Worm (Caenorhabditis elegans) whole organism, L4/young adult: Measurements from ENCODE around the gene pafo-1.
A peak's percentile ranks its signal among the peaks of the same experiment; 100 is the strongest.

Experiments
- W03F9.2 ChIP-seq: fragments of 150-350 bp; optimal IDR thresholded peaks from 2 replicates; lab custom pipeline; 2014; ENCODE audit warnings: missing biosample characterization, missing genetic modification characterization
- dao-5 ChIP-seq: sonication (generic microtip); optimal IDR thresholded peaks from 2 replicates; lab custom pipeline; 2016; ENCODE audit warnings: missing genotype, missing genetic modification characterization, moderate library complexity, missing compliant biosample characterization
- him-1 ChIP-seq: sonication (generic microtip); optimal IDR thresholded peaks from 2 replicates; lab custom pipeline; 2016; ENCODE audit warnings: missing genotype, missing genetic modification reagents, missing genetic modification characterization, missing compliant biosample characterization

pafo-1 gene

DNA sequence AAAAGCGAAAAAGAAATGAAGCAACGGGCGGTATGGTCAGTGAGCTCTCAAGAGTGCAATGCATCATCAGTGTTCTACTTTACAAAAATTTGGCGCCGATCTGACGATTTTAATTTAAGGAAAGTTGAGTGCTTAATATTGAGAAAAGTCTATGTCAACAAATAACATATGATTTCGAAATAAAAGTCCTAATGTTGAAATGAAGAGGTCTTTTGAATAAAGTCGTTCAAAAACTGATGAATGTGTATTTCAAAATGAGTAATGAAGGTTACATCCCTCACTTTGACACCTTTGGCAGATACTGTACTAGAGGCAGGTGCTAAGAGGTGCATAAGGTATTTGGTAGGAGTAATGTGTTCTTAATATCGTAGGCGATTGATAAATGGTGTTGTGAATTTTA, 24.0 kb upstream of the pafo-1 start:
- TF ChIP-seq him-1 (tag; lab: Kevin White, UChicago), result no peak
- TF ChIP-seq W03F9.2 (tag; lab: Kevin White, UChicago), result no peak
- TF ChIP-seq dao-5 (tag; lab: Kevin White, UChicago), result no peak

DNA sequence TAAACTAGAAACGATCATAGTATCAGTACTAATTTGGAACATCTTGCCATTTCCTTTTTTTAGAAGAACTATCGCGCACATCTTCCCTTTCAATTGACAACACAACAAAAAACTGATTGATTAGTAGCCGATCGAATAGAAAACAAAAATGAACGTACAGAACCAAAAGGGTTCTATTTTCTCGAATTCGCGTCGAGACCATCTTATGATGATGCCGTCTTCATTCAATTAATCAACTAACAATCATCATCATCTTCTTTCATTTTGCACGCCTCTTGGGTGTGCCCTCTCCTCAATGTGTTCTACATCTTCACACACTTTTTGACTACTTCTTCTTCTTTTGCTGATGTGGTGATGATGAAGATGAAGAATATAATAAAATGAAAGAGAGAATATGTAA, 21.7 kb upstream of the pafo-1 start:
- TF ChIP-seq W03F9.2 (tag; lab: Kevin White, UChicago) (no peak), dao-5 (tag; lab: Kevin White, UChicago) (no peak), him-1 (tag; lab: Kevin White, UChicago) (no peak)

- no peak for TF ChIP-seq dao-5 (tag; lab: Kevin White, UChicago)
- no peak for TF ChIP-seq him-1 (tag; lab: Kevin White, UChicago)
- no peak for TF ChIP-seq W03F9.2 (tag; lab: Kevin White, UChicago)
Measured at ce11 chrV:11500980-11501379, 20.5 kb upstream of the pafo-1 start.

ce11 chrV:11503081-11503751, 18.3 kb upstream of the pafo-1 start, which contains the start of gene C55A6.12:
C55A6.12 (minus strand) TSS chrV:11503131.
- no peak for TF ChIP-seq dao-5 (tag; lab: Kevin White, UChicago)
- no peak for TF ChIP-seq W03F9.2 (tag; lab: Kevin White, UChicago)
- no peak for TF ChIP-seq him-1 (tag; lab: Kevin White, UChicago)

ce11 chrV:11504853-11505397, 16.6 kb upstream of the pafo-1 start, which contains the start of the genes C55A6.1 and C55A6.10:
C55A6.1 (minus strand) TSS chrV:11504968.
C55A6.10 (plus strand) TSS chrV:11505347.
- TF ChIP-seq W03F9.2 (tag; lab: Kevin White, UChicago), result peak; percentile 56

DNA sequence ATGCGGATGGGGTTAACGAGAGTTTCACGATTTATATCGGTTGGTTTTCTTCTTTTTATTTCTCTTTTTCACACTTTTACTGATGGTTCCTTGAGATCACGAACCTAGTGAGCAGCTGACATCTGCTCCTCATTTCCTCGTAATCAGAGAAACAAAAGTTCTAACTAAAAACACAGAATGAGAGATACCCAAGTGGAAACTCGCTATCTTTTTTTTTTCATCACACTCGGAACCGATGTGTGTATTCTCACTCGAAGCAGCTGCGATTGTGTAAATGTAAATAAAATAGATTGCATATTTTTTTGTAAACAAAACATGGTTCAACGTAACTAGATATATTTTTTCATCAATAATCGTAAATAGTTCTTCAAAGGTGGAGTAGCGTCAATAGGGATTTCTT, 15.2 kb upstream of the pafo-1 start:
- no peak for TF ChIP-seq him-1 (tag; lab: Kevin White, UChicago)
- no peak for TF ChIP-seq dao-5 (tag; lab: Kevin White, UChicago)
- no peak for TF ChIP-seq W03F9.2 (tag; lab: Kevin White, UChicago)

ce11 chrV:11508773-11509172, 12.7 kb upstream of the pafo-1 start, which contains the start of gene ttll-5:
ttll-5 (plus strand) TSS chrV:11509060.
- TF ChIP-seq him-1 (tag; lab: Kevin White, UChicago) (no peak), W03F9.2 (tag; lab: Kevin White, UChicago) (no peak), dao-5 (tag; lab: Kevin White, UChicago) (no peak)

DNA sequence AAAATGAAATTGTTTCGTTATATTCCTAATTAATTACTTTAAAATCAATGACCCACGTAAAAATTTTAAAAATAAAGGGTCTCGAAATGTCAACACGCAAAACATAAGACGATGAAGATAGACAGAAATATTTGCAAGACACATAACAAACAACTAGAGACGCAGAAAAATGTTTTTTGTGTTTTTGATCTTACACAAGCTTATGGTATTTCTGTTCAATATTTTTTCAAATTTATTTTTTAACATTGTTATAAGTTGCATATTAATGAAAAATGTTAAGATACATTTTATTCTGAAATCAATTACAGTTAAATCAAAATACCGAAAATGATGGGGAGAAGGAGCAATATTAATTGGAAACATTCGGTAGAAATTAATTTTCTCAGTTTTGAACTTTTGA, 8.1 kb upstream of the pafo-1 start, which contains the start of gene C55A6.3:
TSS of gene C55A6.3 (minus strand) at position 101 of the 400 bp plus-strand sequence.
- TF ChIP-seq him-1 (tag; lab: Kevin White, UChicago), result no peak

DNA sequence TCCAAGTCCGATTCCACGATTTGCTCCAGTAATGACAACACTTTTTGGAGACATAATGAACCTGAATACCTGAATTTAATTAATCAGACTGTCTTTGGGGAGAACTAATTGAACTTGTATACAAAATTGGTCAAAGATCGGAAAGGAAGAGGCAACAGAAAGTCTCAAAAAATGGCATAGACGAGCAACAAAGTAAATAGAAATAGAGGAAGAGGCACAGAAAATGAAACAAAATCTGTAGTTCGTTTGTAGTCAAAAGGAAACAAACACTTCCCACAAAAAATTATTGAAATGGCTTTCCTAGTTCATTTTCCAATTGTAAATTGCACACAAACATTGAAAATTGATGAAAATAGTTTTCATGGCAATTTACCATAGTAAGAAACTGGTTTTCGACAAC, 6.8 kb upstream of the pafo-1 start, which contains the start of gene C55A6.6:
TSS of gene C55A6.6 (minus strand) at position 61 of the 400 bp plus-strand sequence.
- TF ChIP-seq W03F9.2 (tag; lab: Kevin White, UChicago), result no peak
- TF ChIP-seq dao-5 (tag; lab: Kevin White, UChicago), result no peak
- TF ChIP-seq him-1 (tag; lab: Kevin White, UChicago), result no peak

DNA sequence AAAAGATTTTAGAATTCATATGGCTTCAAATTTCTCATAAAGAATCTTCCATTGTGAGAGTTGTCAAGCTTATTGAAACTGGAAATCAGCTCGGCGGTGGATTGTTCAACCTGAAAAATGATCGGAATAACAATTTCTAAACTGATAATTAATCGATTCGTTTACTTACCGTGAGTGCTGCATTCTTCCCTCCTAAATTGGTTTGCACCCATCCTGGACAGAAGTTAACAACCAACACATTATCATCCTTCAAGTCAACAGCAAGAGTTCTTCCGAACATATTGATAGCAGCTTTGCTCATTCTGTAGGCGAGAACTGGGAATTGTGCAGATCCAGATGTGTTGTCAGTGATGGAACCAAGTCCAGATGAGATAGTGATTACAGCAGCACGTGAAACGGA, 6.4 kb upstream of the pafo-1 start:
- TF ChIP-seq dao-5 (tag; lab: Kevin White, UChicago) (no peak), W03F9.2 (tag; lab: Kevin White, UChicago) (no peak), him-1 (tag; lab: Kevin White, UChicago) (no peak)

- no peak for TF ChIP-seq dao-5 (tag; lab: Kevin White, UChicago)
- no peak for TF ChIP-seq him-1 (tag; lab: Kevin White, UChicago)
- TF ChIP-seq W03F9.2 (tag; lab: Kevin White, UChicago), result no peak
Measured at ce11 chrV:11516141-11516591, 5.3 kb upstream of the pafo-1 start, which contains the start of gene sdz-8. sdz-8 (minus strand) TSS chrV:11516191.

DNA sequence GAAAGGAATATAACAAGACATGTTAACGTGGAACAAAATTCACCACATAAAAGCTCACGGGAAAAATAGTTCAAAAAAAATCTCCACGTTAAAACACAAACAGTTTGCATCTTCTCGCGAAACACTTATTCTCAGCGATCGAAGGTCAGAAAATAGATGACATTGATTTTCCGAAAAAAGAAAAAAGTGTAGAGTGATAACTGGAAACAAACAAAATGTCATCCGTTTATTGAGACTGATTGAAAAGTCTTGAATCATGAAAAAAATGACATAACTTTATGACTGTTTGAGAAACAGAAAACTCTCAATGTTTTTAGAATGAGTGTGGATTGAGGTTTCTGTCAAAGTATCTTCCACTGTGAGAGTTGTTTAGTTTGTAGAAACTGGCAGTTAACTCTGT, 3.7 kb upstream of the pafo-1 start, which contains the start of gene C55A6.4:
TSS of gene C55A6.4 (minus strand) at position 101 of the 400 bp plus-strand sequence.
- TF ChIP-seq W03F9.2 (tag; lab: Kevin White, UChicago) (no peak), dao-5 (tag; lab: Kevin White, UChicago) (no peak), him-1 (tag; lab: Kevin White, UChicago) (no peak)

- no peak for TF ChIP-seq him-1 (tag; lab: Kevin White, UChicago)
- TF ChIP-seq dao-5 (tag; lab: Kevin White, UChicago), result no peak
- no peak for TF ChIP-seq W03F9.2 (tag; lab: Kevin White, UChicago)
Measured at ce11 chrV:11520215-11520614, 1.3 kb upstream of the pafo-1 start, which contains the start of the genes C55A6.11 and C55A6.7. C55A6.11 (plus strand) TSS chrV:11520515. C55A6.7 (minus strand) TSS chrV:11520530.
